Worm (Caenorhabditis elegans): ENCODE results near the gene sup-12.

Gene sup-12

DNA sequence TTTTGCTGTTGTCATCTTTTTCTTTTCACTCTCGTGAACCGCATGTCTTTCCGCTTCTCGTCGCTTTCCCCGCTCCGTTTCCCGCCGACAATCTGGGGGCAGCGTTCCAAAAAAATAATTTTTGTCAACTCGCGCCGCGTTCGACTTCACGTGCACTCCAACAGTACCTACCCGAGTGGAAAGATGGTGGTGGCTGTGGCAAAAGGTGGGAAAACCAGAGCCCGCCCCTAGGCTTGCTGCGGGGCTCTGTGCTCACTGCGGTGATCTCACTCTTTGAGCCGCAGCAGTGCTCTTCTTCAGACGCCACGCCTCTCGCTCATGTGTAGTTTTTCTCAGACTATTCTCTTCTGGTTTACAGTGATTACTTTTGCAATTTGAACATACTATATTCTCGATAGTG, 16.8 kb upstream of the sup-12 start:
- TF ChIP-seq nhr-43 (tag; optimal IDR thresholded peaks at IDR 0.05; ENCODE audit: poor library complexity, severe bottlenecking), result no peak
- no peak for TF ChIP-seq nhr-12 (tag; optimal IDR thresholded peaks at IDR 0.05)
- no peak for TF ChIP-seq mml-1 (tag; optimal IDR thresholded peaks at IDR 0.05)
- TF ChIP-seq fos-1 (tag; optimal IDR thresholded peaks at IDR 0.05), result no peak
- TF ChIP-seq nhr-67 (tag; optimal IDR thresholded peaks at IDR 0.05), result no peak

DNA sequence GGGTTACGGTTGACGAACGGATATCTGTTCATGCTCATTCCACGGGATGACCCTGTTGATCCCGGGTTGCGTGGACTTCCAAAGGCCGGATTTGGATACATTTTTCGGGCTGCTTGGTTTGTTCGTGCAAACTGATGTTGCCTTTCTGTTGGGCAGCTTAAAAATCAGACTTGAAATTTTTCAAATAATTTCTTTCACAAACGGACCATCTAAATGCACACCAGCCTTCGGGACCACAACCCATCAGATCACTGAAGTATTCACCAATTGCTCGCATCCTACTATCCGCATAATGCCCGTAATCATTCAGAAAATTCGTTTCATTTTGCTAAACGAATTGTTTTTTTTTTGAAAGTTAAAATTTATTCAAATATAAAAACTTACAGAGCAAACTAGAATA, 8.8 kb upstream of the sup-12 start, which contains the start of gene F47F2.3:
Gene F47F2.3 (minus strand): TSS at position 101 of the 400 bp plus-strand sequence.
- TF ChIP-seq egl-27 (tag; optimal IDR thresholded peaks at IDR 0.05), result no peak
- no peak for TF ChIP-seq pha-4 (tag; optimal IDR thresholded peaks at IDR 0.05)
- no peak for TF ChIP-seq pqm-1 (tag; optimal IDR thresholded peaks at IDR 0.05)
- TF ChIP-seq eor-1 (tag; optimal IDR thresholded peaks at IDR 0.05), result no peak
- no peak for TF ChIP-seq ztf-4 (tag; optimal IDR thresholded peaks at IDR 0.05)
- TF ChIP-seq lin-15B (tag; optimal IDR thresholded peaks at IDR 0.05), result no peak
- no peak for TF ChIP-seq nhr-28 (tag; optimal IDR thresholded peaks at IDR 0.05)
- no peak for TF ChIP-seq fkh-10 (GFP tag; optimal IDR thresholded peaks at IDR 0.05)
- TF ChIP-seq daf-12 (tag; optimal IDR thresholded peaks at IDR 0.05), result no peak
- no peak for TF ChIP-seq egl-5 (tag; optimal IDR thresholded peaks at IDR 0.05)
- TF ChIP-seq fos-1 (tag; optimal IDR thresholded peaks at IDR 0.05), result no peak
- no peak for TF ChIP-seq unc-62 (GFP tag; optimal IDR thresholded peaks at IDR 0.05)
- no peak for TF ChIP-seq ama-1 (optimal IDR thresholded peaks at IDR 0.05)
- no peak for TF ChIP-seq ceh-28 (tag; optimal IDR thresholded peaks at IDR 0.05)
- no peak for TF ChIP-seq fkh-2 (tag; optimal IDR thresholded peaks at IDR 0.05)
- TF ChIP-seq nhr-12 (tag; optimal IDR thresholded peaks at IDR 0.05), result no peak

DNA sequence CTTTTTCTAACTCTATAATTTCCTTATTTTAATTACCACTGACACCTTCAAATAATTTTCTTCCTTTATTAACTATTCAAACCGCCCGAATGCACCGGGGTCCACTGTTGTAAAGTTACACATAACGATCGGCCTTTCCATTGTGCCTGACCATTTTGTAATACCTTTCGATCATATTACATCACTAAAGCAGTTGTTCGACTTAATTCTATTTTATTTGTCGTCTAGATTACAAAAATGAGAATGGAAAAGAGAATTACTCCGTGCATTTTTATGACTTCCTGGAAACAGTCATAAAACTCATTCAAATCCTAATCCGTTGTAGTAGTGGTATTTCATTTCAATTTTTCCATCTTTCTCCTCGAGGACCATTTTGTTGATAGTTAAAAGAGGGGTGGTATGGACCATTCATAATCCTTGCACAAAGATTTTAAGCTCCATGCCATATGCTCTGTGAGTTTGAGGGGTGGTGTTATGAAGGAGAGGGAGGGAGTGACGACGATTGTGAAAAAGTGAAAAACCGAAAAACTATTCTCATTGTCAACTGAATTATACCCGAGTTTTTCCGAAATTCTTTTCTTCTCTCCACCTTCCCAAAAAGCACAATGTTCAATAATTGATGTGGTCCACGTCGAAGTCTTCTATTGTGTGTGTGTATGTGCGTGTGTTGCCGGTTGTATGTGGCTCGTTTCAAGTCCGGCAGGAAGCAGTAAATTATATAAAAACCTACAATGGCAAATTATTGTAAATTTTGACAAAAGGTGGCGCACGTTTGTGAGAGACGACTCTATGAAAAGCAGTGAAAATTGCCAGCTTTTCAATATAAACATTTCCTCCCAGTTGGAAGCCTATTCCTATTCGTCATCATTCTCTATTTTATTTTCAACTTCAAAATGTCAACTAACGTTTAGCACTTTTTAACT, 5.9 kb upstream of the sup-12 start:
- TF ChIP-seq nfya-1 (tag; optimal IDR thresholded peaks at IDR 0.05; ENCODE audit: insufficient read depth) (peak; percentile 6), elt-1 (tag; optimal IDR thresholded peaks at IDR 0.05) (peak; percentile 15), R02D3.7 (tag; optimal IDR thresholded peaks at IDR 0.05) (no peak)

DNA sequence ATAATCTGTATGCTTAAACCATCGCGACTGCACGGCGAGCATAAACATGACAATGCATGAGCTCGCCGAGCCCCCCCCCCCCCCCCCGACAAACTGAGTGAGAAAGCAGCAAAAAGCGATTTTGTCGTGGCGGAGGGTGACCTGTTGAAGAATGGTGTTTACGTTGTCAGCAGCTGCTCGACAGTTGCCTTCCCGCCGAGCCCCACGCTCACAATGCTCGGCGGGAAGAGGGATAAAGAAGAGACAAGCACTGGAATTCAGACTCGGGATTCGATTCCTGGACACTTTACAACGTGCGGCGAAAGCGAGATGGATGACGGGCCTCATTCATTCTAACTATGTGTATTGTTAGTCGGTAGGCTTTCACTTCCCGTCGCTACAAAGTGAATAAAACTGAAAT, 3.7 kb upstream of the sup-12 start:
- TF ChIP-seq skn-1 (tag; optimal IDR thresholded peaks at IDR 0.05), result no peak
- TF ChIP-seq nfya-1 (tag; optimal IDR thresholded peaks at IDR 0.05; ENCODE audit: insufficient read depth), result no peak
- no peak for TF ChIP-seq lin-39 (tag; optimal IDR thresholded peaks at IDR 0.05)
- no peak for TF ChIP-seq ceh-82 (tag; optimal IDR thresholded peaks at IDR 0.05)
- no peak for TF ChIP-seq fkh-10 (GFP tag; optimal IDR thresholded peaks at IDR 0.05)
- no peak for TF ChIP-seq lsy-12 (tag; optimal IDR thresholded peaks at IDR 0.05)
- no peak for TF ChIP-seq ztf-11 (tag; optimal IDR thresholded peaks at IDR 0.05)
- TF ChIP-seq tbx-2 (tag; optimal IDR thresholded peaks at IDR 0.05), result no peak
- no peak for TF ChIP-seq aly-2 (tag; optimal IDR thresholded peaks at IDR 0.05)
- no peak for TF ChIP-seq daf-12 (tag; optimal IDR thresholded peaks at IDR 0.05)
- TF ChIP-seq ama-1 (optimal IDR thresholded peaks at IDR 0.05), result no peak
- TF ChIP-seq R02D3.7 (tag; optimal IDR thresholded peaks at IDR 0.05), result no peak

DNA sequence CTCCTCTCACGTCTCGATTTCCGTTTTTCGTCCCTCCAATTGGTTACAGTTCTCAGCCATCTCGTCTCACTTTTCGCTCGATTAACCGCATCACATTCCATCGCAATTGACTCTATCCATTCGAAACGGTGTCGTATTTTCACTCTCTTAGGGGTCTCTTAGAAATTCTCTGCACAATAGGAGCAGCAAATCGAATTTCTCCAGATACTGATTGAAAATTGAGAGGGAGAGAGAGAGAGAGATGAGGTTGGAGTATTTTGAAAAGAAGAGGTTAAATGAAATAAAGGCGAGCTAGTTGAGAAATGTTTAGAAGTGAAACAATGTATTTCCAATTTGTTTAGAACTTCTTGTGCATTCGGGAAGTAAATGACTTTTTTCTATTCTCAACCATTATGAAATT, 3.0 kb upstream of the sup-12 start:
- TF ChIP-seq fkh-10 (GFP tag; optimal IDR thresholded peaks at IDR 0.05) (peak; percentile 93), tbx-2 (tag; optimal IDR thresholded peaks at IDR 0.05) (no peak)

DNA sequence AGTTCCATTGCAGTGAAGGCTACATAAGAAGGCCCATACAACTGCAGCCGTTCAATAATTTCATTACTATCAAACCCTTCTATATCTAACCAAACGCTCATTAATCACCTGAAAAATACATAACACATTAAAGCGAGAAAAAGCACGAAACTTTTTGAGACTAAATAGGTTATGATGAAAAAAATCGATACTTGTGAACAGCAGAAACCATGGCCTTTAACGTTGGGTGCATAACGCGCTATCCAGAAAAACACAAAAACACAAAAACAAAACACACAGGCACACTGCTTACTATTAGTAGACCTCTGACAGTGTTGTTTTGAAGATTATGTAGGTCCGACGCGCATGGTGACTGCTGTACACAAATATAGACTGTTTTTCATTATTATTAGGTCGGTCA, 6.9 kb downstream of the sup-12 start, which contains the start of gene T22B2.5:
Gene T22B2.5 (minus strand): TSS at position 101 of the 400 bp plus-strand sequence.
- TF ChIP-seq elt-2 (tag; optimal IDR thresholded peaks at IDR 0.05), result no peak
- TF ChIP-seq unc-39 (tag; optimal IDR thresholded peaks at IDR 0.05), result no peak

Data from whole organism, L3 larva.